Fruit fly (Drosophila melanogaster) whole organism, embryonic: Measurements from ENCODE around the gene Obp99b.

Experiments
- Awh ChIP-seq: fragments of 200-800 bp; sonication (Bioruptor generic); IDR thresholded peaks from 2 replicates; pipeline ENCODE4, ENCODE4 v1.3.6; 2022; ENCODE audit warnings: missing biosample characterization, missing genetic modification characterization
- CG10267 ChIP-seq: fragments of 200-800 bp; sonication (Bioruptor generic); optimal IDR thresholded peaks from 2 replicates; lab custom pipeline; 2018; ENCODE audit warnings: missing biosample characterization, mild to moderate bottlenecking, missing genetic modification characterization, moderate library complexity
- CG11085 ChIP-seq: fragments of 200-800 bp; sonication (Bioruptor generic); IDR thresholded peaks from 2 replicates; pipeline ENCODE4 v1.3.6; 2022; ENCODE audit warnings: missing biosample characterization, missing genetic modification characterization
- CG12236 ChIP-seq: fragments of 200-800 bp; sonication (Bioruptor generic); optimal IDR thresholded peaks from 2 replicates; lab custom pipeline; 2016; ENCODE audit warnings: missing biosample characterization, missing genetic modification characterization
- CG13296 ChIP-seq: fragments of 200-800 bp; sonication (Bioruptor generic); optimal IDR thresholded peaks from 3 replicates; lab custom pipeline; 2018; ENCODE audit warnings: missing biosample characterization, mild to moderate bottlenecking, missing genetic modification characterization
- CG13894 ChIP-seq: fragments of 200-800 bp; sonication (Bioruptor generic); optimal IDR thresholded peaks from 3 replicates; lab custom pipeline; 2018; ENCODE audit warnings: missing biosample characterization, mild to moderate bottlenecking, missing genetic modification characterization, moderate library complexity
- CG14710 ChIP-seq: fragments of 200-800 bp; sonication (Bioruptor generic); optimal IDR thresholded peaks from 3 replicates; lab custom pipeline; 2019; ENCODE audit warnings: missing biosample characterization, mild to moderate bottlenecking, missing genetic modification characterization, moderate library complexity
- CG1529 ChIP-seq: fragments of 200-800 bp; sonication (Bioruptor generic); optimal IDR thresholded peaks from 3 replicates; lab custom pipeline; 2018; ENCODE audit warnings: missing biosample characterization, missing genetic modification characterization
- CG17385 ChIP-seq: fragments of 200-800 bp; sonication (Bioruptor generic); optimal IDR thresholded peaks from 3 replicates; lab custom pipeline; 2018; ENCODE audit warnings: missing biosample characterization, mild to moderate bottlenecking, missing genetic modification characterization
- CG18262 ChIP-seq: fragments of 200-800 bp; optimal IDR thresholded peaks from 3 replicates; lab custom pipeline; 2019; ENCODE audit warnings: missing biosample characterization, mild to moderate bottlenecking, missing genetic modification characterization, moderate library complexity
- CG31388 ChIP-seq: fragments of 200-800 bp; sonication (Bioruptor generic); optimal IDR thresholded peaks from 2 replicates; lab custom pipeline; 2016; ENCODE audit warnings: missing biosample characterization, missing genetic modification characterization
- CG32532 ChIP-seq: fragments of 200-800 bp; sonication (Bioruptor generic); IDR thresholded peaks from 2 replicates; pipeline ENCODE4 v1.3.6; 2022; ENCODE audit warnings: missing biosample characterization, missing genetic modification characterization
- CG33213 ChIP-seq: fragments of 200-800 bp; sonication (Bioruptor generic); optimal IDR thresholded peaks from 3 replicates; lab custom pipeline; 2016; ENCODE audit warnings: missing biosample characterization, missing genetic modification characterization
- CG4730 ChIP-seq: fragments of 200-800 bp; sonication (Bioruptor generic); IDR thresholded peaks from 2 replicates; pipeline ENCODE4 v1.3.6; 2022; ENCODE audit warnings: missing biosample characterization, missing genetic modification characterization
- CG5180 ChIP-seq: fragments of 200-800 bp; sonication (Bioruptor generic); optimal IDR thresholded peaks from 3 replicates; lab custom pipeline; 2017; ENCODE audit warnings: missing biosample characterization, missing genetic modification characterization, mild to moderate bottlenecking, moderate library complexity, missing genetic modification reagents
- CG5245 ChIP-seq: fragments of 200-800 bp; sonication (Bioruptor generic); optimal IDR thresholded peaks from 3 replicates; lab custom pipeline; 2016; ENCODE audit warnings: missing biosample characterization, missing genetic modification characterization
- CG7745 ChIP-seq: fragments of 200-800 bp; sonication (Bioruptor generic); optimal IDR thresholded peaks from 2 replicates; lab custom pipeline; 2018; ENCODE audit warnings: missing biosample characterization, mild to moderate bottlenecking, missing genetic modification characterization, moderate library complexity
- CG7987 ChIP-seq: fragments of 200-800 bp; sonication (Bioruptor generic); optimal IDR thresholded peaks from 2 replicates; lab custom pipeline; 2018; ENCODE audit warnings: missing biosample characterization, mild to moderate bottlenecking, missing genetic modification characterization, moderate library complexity
- CG8359 ChIP-seq: fragments of 200-800 bp; sonication (Bioruptor generic); optimal IDR thresholded peaks from 2 replicates; lab custom pipeline; 2017; ENCODE audit warnings: missing biosample characterization, mild to moderate bottlenecking, missing genetic modification characterization, borderline replicate concordance
- CG9727 ChIP-seq: fragments of 200-800 bp; sonication (Bioruptor generic); optimal IDR thresholded peaks from 3 replicates; lab custom pipeline; 2017; ENCODE audit warnings: missing biosample characterization, mild to moderate bottlenecking, missing genetic modification characterization
- CG9876 ChIP-seq: fragments of 200-800 bp; sonication (Bioruptor generic); optimal IDR thresholded peaks from 2 replicates; lab custom pipeline; 2016; ENCODE audit warnings: missing biosample characterization, missing genetic modification characterization
- Gug ChIP-seq: fragments of 200-800 bp; sonication (Bioruptor generic); IDR thresholded peaks from 4 replicates; pipeline ENCODE4 v1.3.6; 2022; ENCODE audit warnings: missing biosample characterization, missing genetic modification characterization
- HLH54F ChIP-seq: fragments of 200-800 bp; sonication (Bioruptor generic); optimal IDR thresholded peaks from 3 replicates; lab custom pipeline; 2016; ENCODE audit warnings: missing biosample characterization, missing genetic modification characterization
- Hr3 ChIP-seq: fragments of 200-800 bp; sonication (Bioruptor generic); optimal IDR thresholded peaks from 3 replicates; lab custom pipeline; 2016; ENCODE audit warnings: missing biosample characterization, missing genetic modification characterization
- Hr51 ChIP-seq, 2 experiments: fragments of 200-800 bp; sonication (Bioruptor generic); optimal IDR thresholded peaks; 2 replicates in 1 of 2; 3 replicates in 1 of 2; lab custom pipeline; 2016 to 2018; ENCODE audit warnings: missing biosample characterization in 2 of 2, missing genetic modification characterization in 2 of 2, mild to moderate bottlenecking in 1 of 2, moderate library complexity in 1 of 2
- Kr ChIP-seq: fragments of 200-800 bp; sonication (Bioruptor generic); optimal IDR thresholded peaks from 2 replicates; lab custom pipeline; 2017; ENCODE audit warnings: missing biosample characterization, mild to moderate bottlenecking, missing genetic modification characterization
- Mad ChIP-seq: fragments of 200-800 bp; sonication (Bioruptor generic); optimal IDR thresholded peaks from 2 replicates; lab custom pipeline; 2016; ENCODE audit warnings: missing biosample characterization, missing genetic modification characterization
- Mrtf ChIP-seq: fragments of 200-800 bp; sonication (Bioruptor generic); IDR thresholded peaks from 3 replicates; pipeline ENCODE4 v1.3.6; 2022; ENCODE audit warnings: missing biosample characterization, missing genetic modification characterization
- Ravus ChIP-seq: fragments of 200-800 bp; sonication (Bioruptor generic); IDR thresholded peaks from 2 replicates; pipeline ENCODE4 v1.3.6; 2022; ENCODE audit warnings: missing biosample characterization, missing genetic modification characterization
- Rfx ChIP-seq: fragments of 200-800 bp; sonication (Bioruptor generic); IDR thresholded peaks from 2 replicates; pipeline ENCODE4 v1.3.6; 2022; ENCODE audit warnings: missing biosample characterization, missing genetic modification characterization
- Stat92E ChIP-seq, 3 experiments: fragments of >200 bp in 2 of 3; fragments of 200-800 bp in 1 of 3; sonication (Bioruptor generic) in 1 of 3; optimal IDR thresholded peaks; 2 replicates each; lab custom pipeline; 2017 to 2019; ENCODE audit warnings: missing biosample characterization in 3 of 3, missing genetic modification characterization in 3 of 3, mild to moderate bottlenecking in 1 of 3, moderate library complexity in 1 of 3
- aop ChIP-seq: fragments of 200-800 bp; sonication (Bioruptor generic); IDR thresholded peaks from 2 replicates; pipeline ENCODE4 v1.3.6; 2022; ENCODE audit warnings: missing biosample characterization, missing genetic modification characterization
- bab2 ChIP-seq: fragments of 200-800 bp; sonication (Bioruptor generic); optimal IDR thresholded peaks from 2 replicates; lab custom pipeline; 2016; ENCODE audit warnings: missing biosample characterization, missing genetic modification characterization
- bsh ChIP-seq, 2 experiments: fragments of 200-800 bp; sonication (Bioruptor generic); optimal IDR thresholded peaks; 2 replicates each; lab custom pipeline; 2017 to 2018; ENCODE audit warnings: mild to moderate bottlenecking in 2 of 2, missing biosample characterization in 2 of 2, missing genetic modification characterization in 2 of 2, moderate library complexity in 1 of 2
- chinmo ChIP-seq: fragments of 200-800 bp; sonication (Bioruptor generic); IDR thresholded peaks from 4 replicates; pipeline ENCODE4 v1.3.6; 2022; ENCODE audit warnings: missing biosample characterization, missing genetic modification characterization; ENCODE audit not compliant: partially characterized antibody
- dan ChIP-seq: fragments of 200-800 bp; sonication (Bioruptor generic); IDR thresholded peaks from 2 replicates; pipeline ENCODE4 v1.3.6; 2022; ENCODE audit warnings: missing biosample characterization, missing genetic modification characterization
- ewg ChIP-seq: fragments of 200-800 bp; sonication (Bioruptor generic); optimal IDR thresholded peaks from 3 replicates; lab custom pipeline; 2017; ENCODE audit warnings: mild to moderate bottlenecking, missing biosample characterization, missing genetic modification reagents, missing genetic modification characterization
- gsb ChIP-seq: fragments of 200-800 bp; sonication (Bioruptor generic); IDR thresholded peaks from 2 replicates; pipeline ENCODE4 v1.3.6; 2022; ENCODE audit warnings: missing biosample characterization, missing genetic modification characterization
- gt ChIP-seq: fragments of 200-800 bp; sonication (Bioruptor generic); IDR thresholded peaks from 2 replicates; pipeline ENCODE4 v1.3.6; 2022; ENCODE audit warnings: missing biosample characterization, missing genetic modification characterization
- hkb ChIP-seq, 2 experiments: fragments of 200-800 bp in 1 of 2; fragments of >200 bp in 1 of 2; sonication (Bioruptor generic) in 1 of 2; IDR thresholded peaks in 1 of 2; optimal IDR thresholded peaks in 1 of 2; 2 replicates each; pipeline versions ENCODE4 v1.3.6 to Lab custom; 2017 to 2022; ENCODE audit warnings: missing biosample characterization in 1 of 2, missing genetic modification characterization in 1 of 2
- pb ChIP-seq: fragments of 200-800 bp; sonication (Bioruptor generic); optimal IDR thresholded peaks from 3 replicates; lab custom pipeline; 2016; ENCODE audit warnings: missing biosample characterization, missing genetic modification characterization
- pho ChIP-seq: fragments of 200-800 bp; sonication (Bioruptor generic); optimal IDR thresholded peaks from 2 replicates; lab custom pipeline; 2016; ENCODE audit warnings: missing biosample characterization, missing genetic modification characterization
- pzg ChIP-seq: fragments of 200-800 bp; sonication (Bioruptor generic); optimal IDR thresholded peaks from 3 replicates; lab custom pipeline; 2018; ENCODE audit warnings: missing biosample characterization, mild to moderate bottlenecking, missing genetic modification characterization, moderate library complexity
- sens ChIP-seq: fragments of 200-800 bp; sonication (Bioruptor generic); peaks from one replicate; lab custom pipeline; 2016; ENCODE audit warnings: missing biosample characterization, missing genetic modification characterization
- stwl ChIP-seq: fragments of 200-800 bp; sonication (Bioruptor generic); optimal IDR thresholded peaks from 3 replicates; lab custom pipeline; 2018; ENCODE audit warnings: missing biosample characterization, mild to moderate bottlenecking, missing genetic modification characterization, moderate library complexity
- tna ChIP-seq: fragments of 200-800 bp; sonication (Bioruptor generic); IDR thresholded peaks from 2 replicates; pipeline ENCODE4 v1.3.6; 2022; ENCODE audit warnings: missing biosample characterization, missing genetic modification characterization; ENCODE audit not compliant: partially characterized antibody
- ttk ChIP-seq: fragments of 200-800 bp; sonication (Bioruptor generic); IDR thresholded peaks from 2 replicates; pipeline ENCODE4 v2.1.2; 2022; ENCODE audit warnings: missing biosample characterization, missing genetic modification characterization
- twi ChIP-seq: fragments of 200-800 bp; optimal IDR thresholded peaks from 2 replicates; lab custom pipeline; 2019; ENCODE audit warnings: missing biosample characterization, mild to moderate bottlenecking, missing genetic modification characterization, moderate library complexity
- zen ChIP-seq: fragments of 200-800 bp; sonication (Bioruptor generic); optimal IDR thresholded peaks from 3 replicates; lab custom pipeline; 2018; ENCODE audit warnings: missing biosample characterization, mild to moderate bottlenecking, missing genetic modification characterization, moderate library complexity
- zfh1 ChIP-seq: fragments of 200-800 bp; sonication (Bioruptor generic); IDR thresholded peaks from 3 replicates; pipeline ENCODE4 v1.3.6; 2022; ENCODE audit warnings: missing biosample characterization, missing genetic modification characterization

Obp99b gene

dm6 chr3R:29723048-29723656, 6.5 kb upstream of the Obp99b start, which contains the start of gene Pcd (continued):
- TF ChIP-seq CG5245 (GFP tag; lab: Kevin White, UChicago), result no peak
- TF ChIP-seq ewg (GFP tag; lab: Kevin White, UChicago), result peak; percentile 21
- TF ChIP-seq hkb (optimal IDR thresholded peaks at IDR 0.05; lab: Kevin White, UChicago), result no peak
- no peak for TF ChIP-seq hkb (GFP tag; IDR thresholded peaks at IDR 0.05; lab: Robert Waterston, UW)
- no peak for TF ChIP-seq Mad (GFP tag; lab: Kevin White, UChicago)
- TF ChIP-seq bab2 (GFP tag; lab: Kevin White, UChicago), result no peak
- TF ChIP-seq CG17385, result no peak
- TF ChIP-seq bsh (GFP tag; optimal IDR thresholded peaks at IDR 0.05; lab: Kevin White, UChicago), result peak in 1 of 2 experiments; percentile 24
- no peak for TF ChIP-seq zen (tag; lab: Kevin White, UChicago)
- no peak for TF ChIP-seq CG5180
- TF ChIP-seq CG33213 (GFP tag; lab: Kevin White, UChicago), result no peak
- no peak for TF ChIP-seq tna
- no peak for TF ChIP-seq CG4730 (GFP tag; lab: Robert Waterston, UW)
- TF ChIP-seq chinmo (GFP tag; lab: Robert Waterston, UW), result peak; percentile 96
- TF ChIP-seq pzg (GFP tag; lab: Kevin White, UChicago), result peak; percentile 50
- no peak for TF ChIP-seq CG8359 (GFP tag; lab: Kevin White, UChicago)
- TF ChIP-seq CG7987, result no peak
- TF ChIP-seq Rfx, result no peak
- no peak for TF ChIP-seq HLH54F (GFP tag; lab: Kevin White, UChicago)
- TF ChIP-seq Mrtf (GFP tag; lab: Robert Waterston, UW), result no peak
- no peak for TF ChIP-seq Hr3 (GFP tag; lab: Kevin White, UChicago)
- TF ChIP-seq Hr51 (GFP tag; optimal IDR thresholded peaks at IDR 0.05; lab: Kevin White, UChicago), result no peak
- no peak for TF ChIP-seq CG11085 (GFP tag; lab: Robert Waterston, UW)
- TF ChIP-seq ttk (GFP tag; lab: Robert Waterston, UW), result no peak
- TF ChIP-seq pb (GFP tag; lab: Kevin White, UChicago), result no peak
- no peak for TF ChIP-seq CG12236 (GFP tag; lab: Kevin White, UChicago)
- TF ChIP-seq dan (GFP tag; lab: Robert Waterston, UW), result no peak
- peak; percentile 1 for TF ChIP-seq CG14710 (tag; lab: Kevin White, UChicago)
- peak in 1 of 3 experiments; percentile 53 for TF ChIP-seq Stat92E (GFP tag; optimal IDR thresholded peaks at IDR 0.05; lab: Kevin White, UChicago)
- peak; percentile 13; the same call in 1 of the 2 replicates for TF ChIP-seq CG32532 (GFP tag; lab: Robert Waterston, UW)
- TF ChIP-seq gt, result no peak
- peak; percentile 35 for TF ChIP-seq CG13894
- TF ChIP-seq CG9876, result no peak
- 0 out of 3 replicates have a peak, but pooled peaks have one; percentile 9 for TF ChIP-seq zfh1 (GFP tag; lab: Robert Waterston, UW)
- no peak for TF ChIP-seq gsb (GFP tag; lab: Robert Waterston, UW)
- TF ChIP-seq sens (GFP tag; lab: Kevin White, UChicago), result no peak
- no peak for TF ChIP-seq CG13296 (GFP tag; lab: Kevin White, UChicago)
- TF ChIP-seq Awh (GFP tag; lab: Robert Waterston, UW), result no peak
- TF ChIP-seq Gug, result no peak
- no peak for TF ChIP-seq Ravus (GFP tag; lab: Robert Waterston, UW)
- no peak for TF ChIP-seq CG7745 (tag; lab: Kevin White, UChicago)
- TF ChIP-seq stwl, result peak; percentile 71
- no peak for TF ChIP-seq aop (GFP tag; lab: Robert Waterston, UW)
- no peak for TF ChIP-seq CG31388 (GFP tag; lab: Kevin White, UChicago)
- TF ChIP-seq pho, result no peak
- TF ChIP-seq CG9727 (GFP tag; lab: Kevin White, UChicago), result no peak
- no peak for TF ChIP-seq twi
- TF ChIP-seq CG1529 (GFP tag; lab: Kevin White, UChicago), result no peak
- no peak for TF ChIP-seq Kr (GFP tag; lab: Kevin White, UChicago)
- no peak for TF ChIP-seq CG18262 (tag; lab: Kevin White, UChicago)
- TF ChIP-seq CG10267 (tag; lab: Kevin White, UChicago), result no peak
